Worm (Caenorhabditis elegans): Measurements from ENCODE around the gene fkh-3.

DNA sequence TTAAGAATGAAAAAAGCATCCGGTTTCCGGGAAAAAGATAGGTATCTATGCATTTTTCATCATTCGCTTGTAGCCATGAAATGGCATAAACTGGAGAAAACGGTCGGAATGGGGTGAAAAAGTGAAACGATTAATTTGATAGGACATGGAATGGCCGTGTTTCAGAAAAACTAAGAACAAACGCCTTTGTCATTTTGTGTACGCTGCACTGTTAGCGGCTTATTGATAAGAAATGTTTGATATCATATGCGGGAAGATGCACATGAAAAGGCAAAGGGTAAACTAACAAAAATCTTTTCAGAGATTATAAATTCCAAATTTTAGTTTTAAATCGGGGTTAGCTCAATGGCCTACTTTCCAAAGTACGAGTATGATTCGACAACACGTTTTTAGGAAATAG, 2.2 kb downstream of the fkh-3 start:
- peak; percentile 45 for TF ChIP-seq elt-2 (tag; optimal IDR thresholded peaks at IDR 0.05)
- no peak for TF ChIP-seq nhr-11 (tag; optimal IDR thresholded peaks at IDR 0.05)
- no peak for TF ChIP-seq fkh-10 (GFP tag; optimal IDR thresholded peaks at IDR 0.05)
- TF ChIP-seq hlh-8 (tag; optimal IDR thresholded peaks at IDR 0.05), result no peak
